Worm (Caenorhabditis elegans) whole organism, L4/young adult: Measurements from ENCODE around the gene nhr-201.

Source experiments
- W03F9.2 ChIP-seq: fragments of 150-350 bp; optimal IDR thresholded peaks from 2 replicates; lab custom pipeline; 2014; ENCODE audit warnings: missing biosample characterization, missing genetic modification characterization
- dao-5 ChIP-seq: sonication (generic microtip); optimal IDR thresholded peaks from 2 replicates; lab custom pipeline; 2016; ENCODE audit warnings: missing genotype, missing genetic modification characterization, moderate library complexity, missing compliant biosample characterization
- him-1 ChIP-seq: sonication (generic microtip); optimal IDR thresholded peaks from 2 replicates; lab custom pipeline; 2016; ENCODE audit warnings: missing genotype, missing genetic modification reagents, missing genetic modification characterization, missing compliant biosample characterization

nhr-201 gene

DNA sequence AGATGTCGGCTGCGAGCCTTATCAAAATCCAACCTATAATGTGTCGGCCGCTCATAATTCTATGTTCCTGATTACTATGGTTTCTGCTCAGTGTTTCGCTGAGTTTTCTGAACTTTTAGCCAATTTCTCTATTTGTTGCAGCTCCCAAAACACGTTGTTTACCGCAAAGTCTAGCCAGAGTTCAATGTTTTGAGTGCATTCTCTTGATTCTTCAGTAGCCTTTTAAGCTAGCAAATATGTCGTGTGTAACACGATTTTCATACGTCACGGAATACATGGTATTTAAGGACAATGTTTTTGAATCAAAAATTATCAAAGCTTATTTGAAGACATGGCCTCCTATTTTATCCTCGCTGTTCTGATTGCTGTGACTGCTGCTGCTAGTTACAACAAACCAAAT lies 40.6 kb downstream of the nhr-201 start, which contains the start of gene srlf-19:
srlf-19 (plus strand) TSS at position 301 of the 400 bp plus-strand sequence.
- TF ChIP-seq W03F9.2 (tag; lab: Kevin White, UChicago) = no peak
- no peak for TF ChIP-seq him-1
- no peak for TF ChIP-seq dao-5 (tag; lab: Kevin White, UChicago)

ce11 chrV:512420-512819 lies 47.8 kb downstream of the nhr-201 start, which contains the start of gene srh-37:
Gene srh-37, minus strand, starts transcription at chrV:512520.
- TF ChIP-seq W03F9.2 (tag; lab: Kevin White, UChicago) = no peak
- no peak for TF ChIP-seq him-1
- no peak for TF ChIP-seq dao-5 (tag; lab: Kevin White, UChicago)
